Worm (Caenorhabditis elegans) whole organism, young adult: ENCODE results near the gene srab-20.

Experiments
- attf-6 ChIP-seq: fragments of 200-800 bp; sonication (Bioruptor generic); IDR thresholded peaks from 2 replicates; pipeline ENCODE4 v1.3.6; 2022; ENCODE audit warnings: missing genetic modification reagents, missing genetic modification characterization, missing compliant biosample characterization
- sptf-2 ChIP-seq: fragments of 200-800 bp; sonication (Bioruptor generic); optimal IDR thresholded peaks from 2 replicates; lab custom pipeline; 2018; ENCODE audit warnings: mild to moderate bottlenecking, missing genetic modification characterization, missing compliant biosample characterization

DNA sequence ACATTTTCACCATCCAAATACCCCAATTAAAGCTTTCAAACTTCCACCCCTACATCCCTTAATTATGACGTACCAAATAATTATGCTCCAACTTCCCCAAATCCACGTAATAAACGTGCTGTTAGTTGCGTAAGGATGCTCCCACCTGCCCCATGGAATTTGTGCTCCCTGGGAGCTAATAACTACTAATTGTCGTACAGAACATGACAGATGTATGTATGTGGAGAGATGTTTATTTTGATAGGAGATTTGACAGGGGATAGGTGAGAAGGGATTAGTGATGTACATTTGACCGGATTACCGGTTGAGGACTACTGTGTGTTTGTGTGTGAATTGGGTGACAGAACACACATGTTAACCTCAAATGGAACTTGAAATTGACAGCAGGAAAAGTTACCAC, 21.0 kb downstream of the srab-20 start:
- no peak for TF ChIP-seq attf-6 (GFP tag; lab: Robert Waterston, UW)
- TF ChIP-seq sptf-2 (GFP tag; lab: Kevin White, UChicago) = no peak
